Fruit fly (Drosophila melanogaster) S2 (cell line): Measurements from ENCODE around the gene Cad87A.

Experiments used
- CG8478 ChIP-seq: fragments of >200 bp; optimal IDR thresholded peaks from 2 replicates; lab custom pipeline; 2018
- CTCF ChIP-seq, 2 experiments: fragments of >200 bp; optimal IDR thresholded peaks; 2 replicates each; lab custom pipeline; 2018

- TF ChIP-seq CG8478 (lab: Kevin White, UChicago) (no peak), CTCF (optimal IDR thresholded peaks at IDR 0.05; lab: Kevin White, UChicago) (no peak)
Observed at dm6 chr3R:11870135-11870534, 78.8 kb downstream of the Cad87A start.
